Fruit fly (Drosophila melanogaster): Measurements from ENCODE around the gene Eip75B.
A peak's percentile ranks its signal among the peaks of the same experiment; 100 is the strongest.

DNA sequence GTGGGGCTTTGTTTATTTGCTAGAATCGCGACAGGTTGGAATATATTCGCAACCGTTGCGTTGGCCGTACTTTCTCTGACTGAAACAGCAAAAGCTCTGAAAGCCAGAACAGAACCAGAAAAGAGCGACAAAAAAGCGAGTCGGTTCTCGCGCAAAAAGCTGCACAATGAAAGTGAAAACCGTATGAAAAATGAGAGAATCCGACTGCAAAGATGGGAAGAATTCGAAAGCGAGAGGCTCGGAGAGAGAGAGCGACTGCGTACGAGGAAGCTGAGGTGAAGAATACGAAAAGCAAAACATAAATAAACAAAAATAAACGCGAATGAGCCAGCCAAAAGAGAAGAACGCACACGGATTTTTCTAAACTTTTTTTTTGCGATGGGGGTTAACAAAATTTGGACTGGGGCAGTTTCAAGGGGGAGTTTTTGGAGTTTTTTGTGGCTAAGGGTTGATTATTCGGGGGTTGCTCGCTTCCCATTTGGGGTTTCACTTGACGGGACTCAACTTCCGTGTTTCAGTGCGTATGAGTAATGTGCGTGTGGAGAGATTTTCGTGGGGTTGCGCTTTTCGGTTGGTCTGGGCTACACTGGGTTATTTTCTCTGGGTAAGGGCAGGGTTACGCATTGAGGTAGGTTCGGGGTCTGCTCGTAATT, 2.7 kb downstream of the Eip75B start:
- TF ChIP-seq pad (GFP tag; optimal IDR thresholded peaks at IDR 0.05) (no peak), ovo (GFP tag; optimal IDR thresholded peaks at IDR 0.05) (no peak), toe (GFP tag; optimal IDR thresholded peaks at IDR 0.05) (no peak), CG1620 (GFP tag; optimal IDR thresholded peaks at IDR 0.05) (no peak), Clk (GFP tag; optimal IDR thresholded peaks at IDR 0.05) (no peak), Hr96 (GFP tag; optimal IDR thresholded peaks at IDR 0.05) (no peak), cic (GFP tag; optimal IDR thresholded peaks at IDR 0.05) (peak; percentile 38), CG7101 (tag; optimal IDR thresholded peaks at IDR 0.05) (no peak), CG12768 (GFP tag; optimal IDR thresholded peaks at IDR 0.05) (no peak), tj (GFP tag; optimal IDR thresholded peaks at IDR 0.05) (no peak), Crg-1 (GFP tag; optimal IDR thresholded peaks at IDR 0.05) (no peak), bab1 (GFP tag; optimal IDR thresholded peaks at IDR 0.05) (no peak), Mnt (GFP tag; optimal IDR thresholded peaks at IDR 0.05) (no peak)

Measured in whole organism, adult.